Worm (Caenorhabditis elegans) whole organism, L3 larva: Measurements from ENCODE around the gene T28A11.16.

Experiments used
- aly-2 ChIP-seq: fragments of 150-350 bp; optimal IDR thresholded peaks from 2 replicates; lab custom pipeline; 2014; ENCODE audit warnings: missing biosample characterization, missing genetic modification characterization
- ceh-28 ChIP-seq: fragments of 150-350 bp; optimal IDR thresholded peaks from 2 replicates; lab custom pipeline; 2014; ENCODE audit warnings: missing biosample characterization, missing genetic modification reagents, missing genetic modification characterization
- ceh-82 ChIP-seq: fragments of 150-350 bp; optimal IDR thresholded peaks from 2 replicates; lab custom pipeline; 2014; ENCODE audit warnings: missing biosample characterization, missing genetic modification characterization
- ceh-9 ChIP-seq: sonication (generic microtip); optimal IDR thresholded peaks from 2 replicates; lab custom pipeline; 2018; ENCODE audit warnings: missing biosample characterization, missing genetic modification characterization
- egl-27 ChIP-seq: sonication (generic microtip); optimal IDR thresholded peaks from 4 replicates; lab custom pipeline; 2017; ENCODE audit warnings: missing biosample characterization, missing genetic modification reagents, missing genetic modification characterization
- egl-5 ChIP-seq: fragments of 150-350 bp; optimal IDR thresholded peaks from 2 replicates; lab custom pipeline; 2017; ENCODE audit warnings: missing biosample characterization, missing genetic modification reagents, missing genetic modification characterization, inconsistent platforms
- elt-1 ChIP-seq: fragments of 150-350 bp; optimal IDR thresholded peaks from 2 replicates; lab custom pipeline; 2014; ENCODE audit warnings: missing biosample characterization, missing genetic modification characterization
- elt-2 ChIP-seq: sonication (generic microtip); optimal IDR thresholded peaks from 2 replicates; lab custom pipeline; 2016; ENCODE audit warnings: missing genetic modification reagents, mild to moderate bottlenecking, missing genetic modification characterization, missing compliant biosample characterization
- elt-3 ChIP-seq, 3 experiments: fragments of 150-350 bp in 1 of 3; sonication (generic microtip) in 2 of 3; optimal IDR thresholded peaks; 2 replicates in 2 of 3; 4 replicates in 1 of 3; lab custom pipeline; 2014 to 2017; ENCODE audit warnings: missing biosample characterization in 3 of 3, missing genetic modification characterization in 3 of 3
- eor-1 ChIP-seq, 2 experiments: fragments of 150-350 bp; optimal IDR thresholded peaks; 2 replicates each; lab custom pipeline; 2014 to 2018; ENCODE audit warnings: missing biosample characterization in 2 of 2, missing genetic modification characterization in 2 of 2
- fkh-10 ChIP-seq: sonication (generic microtip); optimal IDR thresholded peaks from 2 replicates; lab custom pipeline; 2017; ENCODE audit warnings: missing biosample characterization, missing genetic modification reagents, missing genetic modification characterization
- fkh-2 ChIP-seq: fragments of 150-350 bp; optimal IDR thresholded peaks from 2 replicates; lab custom pipeline; 2014; ENCODE audit warnings: missing biosample characterization, missing genetic modification reagents, missing genetic modification characterization
- fos-1 ChIP-seq: fragments of 150-350 bp; optimal IDR thresholded peaks from 2 replicates; lab custom pipeline; 2014; ENCODE audit warnings: missing biosample characterization, missing genetic modification characterization
- jun-1 ChIP-seq: fragments of 150-350 bp; optimal IDR thresholded peaks from 2 replicates; lab custom pipeline; 2014; ENCODE audit warnings: missing biosample characterization, missing genetic modification reagents, missing genetic modification characterization
- lin-15B ChIP-seq: fragments of 150-350 bp; optimal IDR thresholded peaks from 2 replicates; lab custom pipeline; 2014; ENCODE audit warnings: missing biosample characterization, missing genetic modification characterization
- lin-39 ChIP-seq: fragments of 150-350 bp; optimal IDR thresholded peaks from 2 replicates; lab custom pipeline; 2018; ENCODE audit warnings: missing biosample characterization, missing genetic modification reagents, missing genetic modification characterization
- mdl-1 ChIP-seq: fragments of 150-350 bp; optimal IDR thresholded peaks from 2 replicates; lab custom pipeline; 2014; ENCODE audit warnings: missing biosample characterization, missing genetic modification characterization
- mml-1 ChIP-seq: fragments of 150-350 bp; sonication (generic microtip); optimal IDR thresholded peaks from 3 replicates; lab custom pipeline; 2014; ENCODE audit warnings: missing biosample characterization, missing genetic modification characterization
- nhr-12 ChIP-seq: fragments of 150-350 bp; optimal IDR thresholded peaks from 2 replicates; lab custom pipeline; 2014; ENCODE audit warnings: missing biosample characterization, missing genetic modification characterization
- nhr-23 ChIP-seq: fragments of 150-350 bp; optimal IDR thresholded peaks from 2 replicates; lab custom pipeline; 2014; ENCODE audit warnings: missing biosample characterization, missing genetic modification reagents, missing genetic modification characterization
- nhr-25 ChIP-seq: sonication (generic microtip); optimal IDR thresholded peaks from 2 replicates; lab custom pipeline; 2017; ENCODE audit warnings: missing biosample characterization, missing genetic modification characterization
- nhr-28 ChIP-seq: fragments of 150-350 bp; optimal IDR thresholded peaks from 2 replicates; lab custom pipeline; 2014; ENCODE audit warnings: missing biosample characterization, missing genetic modification characterization
- nhr-43 ChIP-seq: sonication (generic microtip); optimal IDR thresholded peaks from 2 replicates; lab custom pipeline; 2016; ENCODE audit warnings: mild to moderate bottlenecking, missing genetic modification characterization, missing compliant biosample characterization; ENCODE audit not compliant: poor library complexity, severe bottlenecking
- nhr-67 ChIP-seq: fragments of 150-350 bp; optimal IDR thresholded peaks from 2 replicates; lab custom pipeline; 2014; ENCODE audit warnings: missing biosample characterization, missing genetic modification characterization
- nhr-76 ChIP-seq: fragments of 150-350 bp; sonication (generic microtip); optimal IDR thresholded peaks from 5 replicates; lab custom pipeline; 2014; ENCODE audit warnings: missing biosample characterization, missing genetic modification characterization
- nhr-77 ChIP-seq: fragments of 150-350 bp; optimal IDR thresholded peaks from 2 replicates; lab custom pipeline; 2014; ENCODE audit warnings: missing biosample characterization, missing genetic modification characterization
- pha-4 ChIP-seq: fragments of 150-350 bp; optimal IDR thresholded peaks from 2 replicates; lab custom pipeline; 2014; ENCODE audit warnings: missing biosample characterization, missing genetic modification reagents, missing genetic modification characterization
- pqm-1 ChIP-seq: fragments of 150-350 bp; optimal IDR thresholded peaks from 2 replicates; lab custom pipeline; 2017; ENCODE audit warnings: missing biosample characterization, missing genetic modification characterization, inconsistent platforms
- sea-2 ChIP-seq: fragments of 150-350 bp; sonication (generic microtip); optimal IDR thresholded peaks from 4 replicates; lab custom pipeline; 2014; ENCODE audit warnings: missing biosample characterization, missing genetic modification reagents, missing genetic modification characterization
- snpc-4 ChIP-seq: fragments of 150-350 bp; optimal IDR thresholded peaks from 2 replicates; lab custom pipeline; 2014; ENCODE audit warnings: missing biosample characterization, missing genetic modification characterization
- tbx-2 ChIP-seq: sonication (generic microtip); optimal IDR thresholded peaks from 2 replicates; lab custom pipeline; 2016; ENCODE audit warnings: mild to moderate bottlenecking, missing genetic modification characterization, missing compliant biosample characterization
- unc-39 ChIP-seq: sonication (generic microtip); optimal IDR thresholded peaks from 4 replicates; lab custom pipeline; 2017; ENCODE audit warnings: missing biosample characterization, missing genetic modification characterization
- unc-62 ChIP-seq: fragments of 150-350 bp; sonication (generic microtip); optimal IDR thresholded peaks from 4 replicates; lab custom pipeline; 2014; ENCODE audit warnings: missing biosample characterization, missing genetic modification reagents, missing genetic modification characterization
- zag-1 ChIP-seq: fragments of 150-350 bp; optimal IDR thresholded peaks from 2 replicates; lab custom pipeline; 2014; ENCODE audit warnings: missing biosample characterization, missing genetic modification characterization
- ztf-11 ChIP-seq: fragments of 150-350 bp; optimal IDR thresholded peaks from 2 replicates; lab custom pipeline; 2014; ENCODE audit warnings: missing biosample characterization, missing genetic modification characterization

The T28A11.16 gene

DNA sequence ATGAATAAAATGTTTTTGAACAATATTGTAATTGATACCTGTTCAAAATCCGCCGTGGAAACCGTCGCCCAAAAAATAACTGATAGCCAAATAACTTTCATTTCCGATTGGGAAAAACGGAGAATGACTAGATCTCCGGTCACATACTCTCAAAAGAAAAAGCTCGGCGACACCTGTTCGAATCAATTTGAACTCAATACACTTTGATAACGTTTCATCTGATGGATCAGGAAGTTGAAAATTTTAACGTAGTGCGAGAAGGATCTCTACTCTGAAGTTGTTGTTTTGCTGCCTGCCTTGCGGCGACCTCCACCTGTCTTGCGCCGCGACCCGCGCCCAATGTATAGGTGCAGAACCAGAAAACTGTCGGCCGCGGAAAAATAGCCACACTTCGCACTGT lies 14.1 kb upstream of the T28A11.16 start, which contains the start of gene T28A11.20:
Gene T28A11.20, minus strand, starts transcription at position 101 of the 400 bp plus-strand sequence.
- TF ChIP-seq nhr-28, result no peak
- no peak for TF ChIP-seq lin-15B (tag; lab: Kevin White, UChicago)
- no peak for TF ChIP-seq eor-1 (tag; optimal IDR thresholded peaks at IDR 0.05; lab: Kevin White, UChicago)
- no peak for TF ChIP-seq fkh-2 (tag; lab: Kevin White, UChicago)
- no peak for TF ChIP-seq elt-3 (tag; optimal IDR thresholded peaks at IDR 0.05; lab: Kevin White, UChicago)
- no peak for TF ChIP-seq snpc-4 (tag; lab: Kevin White, UChicago)
- no peak for TF ChIP-seq nhr-25
- TF ChIP-seq nhr-67 (tag; lab: Kevin White, UChicago), result no peak
- TF ChIP-seq, all 47 proteins: peak for 0

DNA sequence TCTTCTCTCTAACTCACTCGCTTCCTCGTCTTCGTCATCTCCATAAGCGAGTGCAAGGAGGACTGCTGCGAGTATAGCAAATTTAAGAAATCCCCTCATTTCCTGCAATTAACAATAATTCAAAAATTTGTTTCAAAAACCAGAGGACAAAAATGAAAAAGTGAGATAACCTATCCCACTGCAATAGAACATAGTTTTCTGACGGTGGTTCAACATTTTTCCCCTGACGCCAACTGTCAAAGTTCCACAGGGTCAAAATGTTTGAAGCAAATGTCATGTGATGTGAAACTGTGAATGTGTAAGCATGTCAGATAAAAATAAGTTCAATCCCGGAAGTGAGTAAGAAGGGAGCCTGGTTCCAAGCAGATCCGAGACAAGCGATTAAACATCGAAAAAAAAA lies 10.4 kb upstream of the T28A11.16 start, which contains the start of gene T28A11.19:
Gene T28A11.19, minus strand, starts transcription at position 108 of the 400 bp plus-strand sequence.
- TF ChIP-seq fos-1, result no peak

DNA sequence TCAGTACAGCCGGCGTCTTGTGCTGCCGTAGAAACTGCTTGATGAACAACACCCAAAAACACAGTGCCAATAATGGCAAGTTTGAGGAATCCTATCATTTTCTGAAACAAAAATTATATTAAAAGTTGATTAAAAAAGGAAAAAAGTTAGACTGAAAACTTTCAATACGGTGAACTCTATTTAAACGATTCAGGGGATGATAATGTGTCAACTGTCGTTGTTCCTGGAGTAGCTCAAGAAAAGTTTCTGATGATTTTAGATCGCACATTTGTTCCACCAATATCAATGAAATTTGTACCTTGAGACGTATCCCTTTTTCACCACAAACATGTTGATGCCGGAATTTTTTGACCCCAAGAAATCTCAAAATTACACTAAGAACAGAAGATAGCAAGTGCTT lies 8.9 kb upstream of the T28A11.16 start, which contains the start of gene T28A11.18:
Gene T28A11.18, minus strand, starts transcription at position 101 of the 400 bp plus-strand sequence.
- TF ChIP-seq nhr-23 (no peak), ztf-11 (tag; lab: Kevin White, UChicago) (no peak), pqm-1 (no peak), nhr-43 (tag; lab: Kevin White, UChicago) (no peak), sea-2 (GFP tag; lab: Kevin White, UChicago) (no peak), lin-15B (tag; lab: Kevin White, UChicago) (no peak), fkh-2 (tag; lab: Kevin White, UChicago) (no peak), lin-39 (tag; lab: Kevin White, UChicago) (no peak), fkh-10 (GFP tag; lab: Kevin White, UChicago) (no peak), egl-5 (tag; lab: Kevin White, UChicago) (no peak), mml-1 (tag; lab: Kevin White, UChicago) (no peak), snpc-4 (tag; lab: Kevin White, UChicago) (no peak), ceh-9 (no peak), jun-1 (tag; lab: Kevin White, UChicago) (no peak)

DNA sequence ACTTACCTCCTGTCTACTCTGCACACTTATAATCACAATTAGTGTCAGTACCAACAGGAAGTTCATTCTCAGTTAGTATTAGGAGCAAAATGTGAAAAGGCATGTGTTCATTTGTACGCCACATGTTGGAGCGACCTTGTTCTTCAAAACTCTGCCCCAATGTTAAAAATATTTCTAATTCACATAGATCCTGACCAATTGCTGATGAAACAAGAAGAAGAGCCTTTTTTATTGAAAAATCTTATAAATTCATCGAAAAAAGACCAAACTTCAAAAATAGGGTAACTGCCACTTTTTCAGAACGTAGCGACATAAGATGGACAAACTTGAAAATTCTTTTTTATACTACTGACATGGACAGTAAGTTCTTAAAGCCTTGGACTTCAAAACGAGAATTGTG lies 7.2 kb upstream of the T28A11.16 start, which contains the start of gene T28A11.17:
Gene T28A11.17, minus strand, starts transcription at position 101 of the 400 bp plus-strand sequence.
- TF ChIP-seq mdl-1 (tag; lab: Kevin White, UChicago) (no peak), mml-1 (tag; lab: Kevin White, UChicago) (no peak), egl-5 (tag; lab: Kevin White, UChicago) (no peak), nhr-25 (no peak), zag-1 (tag; lab: Kevin White, UChicago) (no peak), ceh-82 (tag; lab: Kevin White, UChicago) (no peak), unc-39 (tag; lab: Kevin White, UChicago) (no peak), fkh-2 (tag; lab: Kevin White, UChicago) (no peak), fkh-10 (GFP tag; lab: Kevin White, UChicago) (no peak), nhr-76 (no peak), tbx-2 (tag; lab: Kevin White, UChicago) (no peak), nhr-77 (tag; lab: Kevin White, UChicago) (no peak), eor-1 (tag; optimal IDR thresholded peaks at IDR 0.05; lab: Kevin White, UChicago) (no peak), ceh-28 (no peak), snpc-4 (tag; lab: Kevin White, UChicago) (no peak), egl-27 (tag; lab: Kevin White, UChicago) (no peak)
- TF ChIP-seq, all 47 proteins: peak for 0

- no peak for TF ChIP-seq nhr-67 (tag; lab: Kevin White, UChicago)
- no peak for TF ChIP-seq nhr-28
- no peak for TF ChIP-seq aly-2
- no peak for TF ChIP-seq pha-4 (tag; lab: Kevin White, UChicago)
- TF ChIP-seq unc-62 (GFP tag; lab: Kevin White, UChicago), result no peak
- TF ChIP-seq egl-5 (tag; lab: Kevin White, UChicago), result no peak
- TF ChIP-seq fkh-2 (tag; lab: Kevin White, UChicago), result no peak
- no peak for TF ChIP-seq elt-2 (tag; lab: Kevin White, UChicago)
- no peak for TF ChIP-seq lin-15B (tag; lab: Kevin White, UChicago)
- no peak for TF ChIP-seq nhr-12
- no peak for TF ChIP-seq elt-1 (tag; lab: Kevin White, UChicago)
- TF ChIP-seq fkh-10 (GFP tag; lab: Kevin White, UChicago), result no peak
- TF ChIP-seq egl-27 (tag; lab: Kevin White, UChicago), result no peak
- no peak for TF ChIP-seq fos-1
Observed at ce11 chrV:3260075-3260474, 1.1 kb upstream of the T28A11.16 start, which contains the start of gene srbc-5. TSS of gene srbc-5 (plus strand) at chrV:3260375.
